Fruit fly (Drosophila melanogaster) whole organism, embryonic: Measurements from ENCODE around the gene CG3339.

ENCODE experiments used
- Atf-2 ChIP-seq: fragments of 200-800 bp; sonication (Bioruptor generic); optimal IDR thresholded peaks from 2 replicates; lab custom pipeline; 2016; ENCODE audit warnings: missing biosample characterization, missing genetic modification characterization
- B-H1 ChIP-seq: fragments of 200-800 bp; sonication (Bioruptor generic); IDR thresholded peaks from 3 replicates; pipeline ENCODE4 v1.3.6; 2022; ENCODE audit warnings: missing biosample characterization, missing genetic modification characterization
- B-H2 ChIP-seq: fragments of 200-800 bp; sonication (Bioruptor generic); optimal IDR thresholded peaks from 2 replicates; lab custom pipeline; 2018; ENCODE audit warnings: missing biosample characterization, mild to moderate bottlenecking, missing genetic modification characterization
- Bdp1 ChIP-seq: fragments of 200-800 bp; sonication (Bioruptor generic); optimal IDR thresholded peaks from 3 replicates; lab custom pipeline; 2016; ENCODE audit warnings: missing biosample characterization, missing genetic modification characterization
- CG10321 ChIP-seq: fragments of 200-800 bp; sonication (Bioruptor generic); IDR thresholded peaks from 2 replicates; pipeline ENCODE4 v1.3.6; 2022; ENCODE audit warnings: missing biosample characterization, missing genetic modification characterization
- CG11504 ChIP-seq: fragments of 200-800 bp; sonication (Bioruptor generic); optimal IDR thresholded peaks from 3 replicates; lab custom pipeline; 2019; ENCODE audit warnings: missing biosample characterization, mild to moderate bottlenecking, missing genetic modification characterization, moderate library complexity
- CG11695 ChIP-seq: fragments of 200-800 bp; sonication (Bioruptor generic); IDR thresholded peaks from 3 replicates; pipeline ENCODE4 v1.3.6; 2022; ENCODE audit warnings: missing biosample characterization, missing genetic modification characterization
- CG11723 ChIP-seq: fragments of 200-800 bp; sonication (Bioruptor generic); optimal IDR thresholded peaks from 2 replicates; lab custom pipeline; 2017; ENCODE audit warnings: missing biosample characterization, mild to moderate bottlenecking, missing genetic modification characterization
- CG12104 ChIP-seq: fragments of 200-800 bp; sonication (Bioruptor generic); optimal IDR thresholded peaks from 3 replicates; lab custom pipeline; 2016; ENCODE audit warnings: missing biosample characterization, missing genetic modification characterization
- CG12299 ChIP-seq: fragments of 200-800 bp; sonication (Bioruptor generic); optimal IDR thresholded peaks from 2 replicates; lab custom pipeline; 2018; ENCODE audit warnings: missing biosample characterization, mild to moderate bottlenecking, missing genetic modification characterization
- CG14860 ChIP-seq: fragments of 200-800 bp; sonication (Bioruptor generic); IDR thresholded peaks from 3 replicates; pipeline ENCODE4 v1.3.6; 2022; ENCODE audit warnings: missing biosample characterization, missing genetic modification characterization; ENCODE audit not compliant: partially characterized antibody
- CG15514 ChIP-seq: fragments of 200-800 bp; sonication (Bioruptor generic); optimal IDR thresholded peaks from 3 replicates; lab custom pipeline; 2017; ENCODE audit warnings: missing biosample characterization, missing genetic modification characterization, mild to moderate bottlenecking, moderate library complexity, missing genetic modification reagents
- CG1603 ChIP-seq: fragments of 200-800 bp; sonication (Bioruptor generic); optimal IDR thresholded peaks from 2 replicates; lab custom pipeline; 2019; ENCODE audit warnings: missing biosample characterization, mild to moderate bottlenecking, missing genetic modification characterization, moderate library complexity
- CG3065 ChIP-seq: fragments of 200-800 bp; sonication (Bioruptor generic); optimal IDR thresholded peaks from 2 replicates; lab custom pipeline; 2016; ENCODE audit warnings: missing biosample characterization, missing genetic modification characterization
- CG32767 ChIP-seq: fragments of 200-800 bp; sonication (Bioruptor generic); IDR thresholded peaks from 2 replicates; pipeline ENCODE4 v1.3.6; 2022; ENCODE audit warnings: missing biosample characterization, missing genetic modification characterization
- CG34422 ChIP-seq: fragments of 200-800 bp; sonication (Bioruptor generic); IDR thresholded peaks from 3 replicates; pipeline ENCODE4 v1.3.6; 2022; ENCODE audit warnings: missing biosample characterization, missing genetic modification characterization
- CG4730 ChIP-seq: fragments of 200-800 bp; sonication (Bioruptor generic); IDR thresholded peaks from 2 replicates; pipeline ENCODE4 v1.3.6; 2022; ENCODE audit warnings: missing biosample characterization, missing genetic modification characterization
- CG6683 ChIP-seq: fragments of 200-800 bp; sonication (Bioruptor generic); optimal IDR thresholded peaks from 2 replicates; lab custom pipeline; 2017; ENCODE audit warnings: missing biosample characterization, mild to moderate bottlenecking, missing genetic modification characterization, missing genetic modification reagents
- CG6689 ChIP-seq: fragments of 200-800 bp; sonication (Bioruptor generic); IDR thresholded peaks from 2 replicates; pipeline ENCODE4 v1.3.6; 2022; ENCODE audit warnings: missing biosample characterization, missing genetic modification characterization
- CG7372 ChIP-seq: fragments of 200-800 bp; sonication (Bioruptor generic); IDR thresholded peaks from 2 replicates; pipeline ENCODE4 v1.3.6; 2022; ENCODE audit warnings: missing biosample characterization, missing genetic modification characterization
- CG7963 ChIP-seq: fragments of 200-800 bp; sonication (Bioruptor generic); IDR thresholded peaks from 3 replicates; pipeline ENCODE4 v1.3.6; 2022; ENCODE audit warnings: missing biosample characterization, missing genetic modification characterization; ENCODE audit not compliant: partially characterized antibody
- CG9215 ChIP-seq: fragments of 200-800 bp; sonication (Bioruptor generic); IDR thresholded peaks from 2 replicates; pipeline ENCODE4 v1.3.6; 2022; ENCODE audit warnings: missing biosample characterization, missing genetic modification characterization
- CG9437 ChIP-seq: fragments of 200-800 bp; sonication (Bioruptor generic); optimal IDR thresholded peaks from 2 replicates; lab custom pipeline; 2018; ENCODE audit warnings: missing biosample characterization, mild to moderate bottlenecking, missing genetic modification characterization
- D ChIP-seq, 2 experiments: fragments of 200-800 bp in 1 of 2; fragments of >200 bp in 1 of 2; sonication (Bioruptor generic) in 1 of 2; optimal IDR thresholded peaks; 2 replicates in 1 of 2; 3 replicates in 1 of 2; lab custom pipeline; 2017; ENCODE audit warnings: mild to moderate bottlenecking in 1 of 2, missing biosample characterization in 1 of 2, missing genetic modification characterization in 1 of 2, missing genetic modification reagents in 1 of 2
- Doc2 ChIP-seq: fragments of 200-800 bp; sonication (Bioruptor generic); IDR thresholded peaks from 2 replicates; pipeline ENCODE4 v1.3.6; 2022; ENCODE audit warnings: missing biosample characterization, missing genetic modification characterization
- Doc3 ChIP-seq: fragments of 200-800 bp; sonication (Bioruptor generic); IDR thresholded peaks from 3 replicates; pipeline ENCODE4 v1.3.6; 2022; ENCODE audit warnings: missing biosample characterization, missing genetic modification characterization; ENCODE audit not compliant: partially characterized antibody
- Dp ChIP-seq: fragments of 200-800 bp; sonication (Bioruptor generic); optimal IDR thresholded peaks from 2 replicates; lab custom pipeline; 2018; ENCODE audit warnings: missing biosample characterization, mild to moderate bottlenecking, missing genetic modification characterization, moderate library complexity
- Elba2 ChIP-seq: fragments of 200-800 bp; sonication (Bioruptor generic); optimal IDR thresholded peaks from 3 replicates; lab custom pipeline; 2016; ENCODE audit warnings: missing biosample characterization, missing genetic modification characterization
- Ets65A ChIP-seq: fragments of 200-800 bp; sonication (Bioruptor generic); peaks from one replicate; lab custom pipeline; 2016; ENCODE audit warnings: missing biosample characterization, missing genetic modification characterization
- HHEX ChIP-seq: fragments of 200-800 bp; sonication (Bioruptor generic); optimal IDR thresholded peaks from 3 replicates; lab custom pipeline; 2017; ENCODE audit warnings: missing biosample characterization, mild to moderate bottlenecking, missing genetic modification characterization, missing genetic modification reagents
- Vsx1 ChIP-seq: fragments of 200-800 bp; sonication (Bioruptor generic); optimal IDR thresholded peaks from 2 replicates; lab custom pipeline; 2017; ENCODE audit warnings: missing biosample characterization, mild to moderate bottlenecking, missing genetic modification characterization, missing genetic modification reagents
- bowl ChIP-seq: fragments of 200-800 bp; sonication (Bioruptor generic); IDR thresholded peaks from 2 replicates; pipeline ENCODE4 v1.3.6; 2022; ENCODE audit warnings: missing biosample characterization, missing genetic modification characterization
- chif ChIP-seq, 2 experiments: fragments of 200-800 bp; sonication (Bioruptor generic); optimal IDR thresholded peaks; 3 replicates each; lab custom pipeline; 2016; ENCODE audit warnings: missing biosample characterization in 2 of 2, missing genetic modification characterization in 2 of 2
- ci ChIP-seq: fragments of 200-800 bp; sonication (Bioruptor generic); IDR thresholded peaks from 3 replicates; pipeline ENCODE4 v1.3.6; 2022; ENCODE audit warnings: missing biosample characterization, missing genetic modification characterization
- cwo ChIP-seq: fragments of 200-800 bp; sonication (Bioruptor generic); optimal IDR thresholded peaks from 3 replicates; lab custom pipeline; 2017; ENCODE audit warnings: missing biosample characterization, missing genetic modification characterization, mild to moderate bottlenecking, moderate library complexity, missing genetic modification reagents
- fd64A ChIP-seq: fragments of 200-800 bp; sonication (Bioruptor generic); optimal IDR thresholded peaks from 3 replicates; lab custom pipeline; 2018; ENCODE audit warnings: missing biosample characterization, mild to moderate bottlenecking, missing genetic modification characterization
- ham ChIP-seq: fragments of 200-800 bp; sonication (Bioruptor generic); IDR thresholded peaks from 2 replicates; pipeline ENCODE4 v1.3.6; 2022; ENCODE audit warnings: missing biosample characterization, missing genetic modification characterization
- her ChIP-seq: fragments of 200-800 bp; sonication (Bioruptor generic); optimal IDR thresholded peaks from 2 replicates; lab custom pipeline; 2016; ENCODE audit warnings: missing biosample characterization, missing genetic modification characterization
- inv ChIP-seq: fragments of 200-800 bp; sonication (Bioruptor generic); IDR thresholded peaks from 2 replicates; pipeline ENCODE4 v1.3.6; 2022; ENCODE audit warnings: missing biosample characterization, missing genetic modification characterization; ENCODE audit not compliant: partially characterized antibody
- luna ChIP-seq: fragments of 200-800 bp; sonication (Bioruptor generic); optimal IDR thresholded peaks from 2 replicates; lab custom pipeline; 2016; ENCODE audit warnings: missing biosample characterization, missing genetic modification characterization
- mld ChIP-seq: fragments of 200-800 bp; sonication (Bioruptor generic); IDR thresholded peaks from 3 replicates; pipeline ENCODE4 v1.3.6; 2022; ENCODE audit warnings: missing biosample characterization, missing genetic modification characterization; ENCODE audit not compliant: partially characterized antibody
- phol ChIP-seq: fragments of 200-800 bp; sonication (Bioruptor generic); optimal IDR thresholded peaks from 3 replicates; lab custom pipeline; 2018; ENCODE audit warnings: missing biosample characterization, mild to moderate bottlenecking, missing genetic modification characterization, moderate library complexity
- prd ChIP-seq, 3 experiments: fragments of >200 bp in 2 of 3; fragments of 200-800 bp in 1 of 3; sonication (Bioruptor generic) in 1 of 3; optimal IDR thresholded peaks in 2 of 3; IDR thresholded peaks in 1 of 3; 2 replicates in 2 of 3; 3 replicates in 1 of 3; pipeline versions ENCODE4 v1.3.6 to Lab custom; 2017 to 2022; ENCODE audit warnings: missing biosample characterization in 1 of 3, missing genetic modification characterization in 1 of 3
- pzg ChIP-seq: fragments of 200-800 bp; sonication (Bioruptor generic); optimal IDR thresholded peaks from 3 replicates; lab custom pipeline; 2018; ENCODE audit warnings: missing biosample characterization, mild to moderate bottlenecking, missing genetic modification characterization, moderate library complexity
- shn ChIP-seq: fragments of 200-800 bp; sonication (Bioruptor generic); optimal IDR thresholded peaks from 3 replicates; lab custom pipeline; 2016; ENCODE audit warnings: missing biosample characterization, missing genetic modification characterization
- sisA ChIP-seq: fragments of 200-800 bp; sonication (Bioruptor generic); IDR thresholded peaks from 2 replicates; pipeline ENCODE4 v1.3.6; 2022; ENCODE audit warnings: missing biosample characterization, missing genetic modification characterization
- tna ChIP-seq: fragments of 200-800 bp; sonication (Bioruptor generic); IDR thresholded peaks from 2 replicates; pipeline ENCODE4 v1.3.6; 2022; ENCODE audit warnings: missing biosample characterization, missing genetic modification characterization; ENCODE audit not compliant: partially characterized antibody
- yki ChIP-seq: fragments of >200 bp; optimal IDR thresholded peaks from 3 replicates; lab custom pipeline; 2018

CG3339 gene

DNA sequence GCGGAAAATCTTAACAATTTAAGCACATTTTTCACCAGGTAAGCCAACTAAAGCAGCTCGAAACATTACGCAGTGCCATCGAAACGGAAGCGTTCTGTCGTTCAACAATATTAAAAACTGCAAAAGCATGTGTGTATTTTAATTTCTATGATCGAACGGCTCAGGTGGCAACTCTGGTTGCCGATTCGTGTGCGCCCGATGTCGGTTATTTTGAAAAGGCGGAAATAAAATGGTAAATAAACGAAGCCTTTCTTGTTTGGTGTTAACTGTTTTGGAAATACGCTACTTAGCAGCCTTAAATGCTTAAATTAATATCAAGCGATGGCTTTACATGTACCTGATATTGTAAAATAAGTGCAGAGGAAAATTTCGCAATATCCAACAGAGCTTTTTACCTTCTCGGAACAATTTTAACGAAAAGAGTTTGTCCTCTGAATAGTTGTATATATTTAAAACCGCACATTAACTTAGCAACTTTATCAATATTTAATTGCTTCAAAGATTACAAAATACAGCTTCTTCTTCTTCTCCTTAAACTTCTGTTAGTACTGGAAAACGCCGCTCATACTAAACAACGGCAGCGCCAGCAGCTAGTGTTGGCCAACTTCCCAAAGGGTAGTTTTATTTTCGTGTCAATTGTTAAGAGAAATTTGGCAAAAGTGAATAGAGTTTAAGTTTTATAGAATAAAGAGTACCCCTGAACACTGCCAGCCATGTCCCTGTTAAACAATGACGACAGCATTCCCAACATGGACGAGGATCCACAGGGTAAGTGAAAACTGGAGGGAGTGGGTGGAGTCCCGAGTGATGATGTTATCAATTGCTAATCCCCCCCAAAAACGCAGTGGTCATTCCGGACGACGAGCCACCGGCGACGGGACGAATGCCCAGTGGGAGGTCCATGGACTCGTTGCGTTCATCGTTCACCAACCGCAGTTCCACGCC, 48.7 kb downstream of the CG3339 start, which contains the start of gene CG5934:
TSS of gene CG5934 (plus strand) at position 588 of the 945 bp plus-strand sequence.
- TF ChIP-seq luna (GFP tag; lab: Kevin White, UChicago) (no peak), CG4730 (GFP tag; lab: Robert Waterston, UW) (no peak), CG9215 (GFP tag; lab: Robert Waterston, UW) (no peak), pzg (GFP tag; lab: Kevin White, UChicago) (peak; percentile 59), B-H2 (peak; percentile 59), CG1603 (peak; percentile 44), Atf-2 (peak; percentile 40), CG7372 (GFP tag; lab: Robert Waterston, UW) (no peak), cwo (GFP tag; lab: Kevin White, UChicago) (no peak), Ets65A (peak; percentile 95), B-H1 (GFP tag; lab: Robert Waterston, UW) (no peak), CG7963 (GFP tag; lab: Robert Waterston, UW) (no peak), sisA (GFP tag; lab: Robert Waterston, UW) (no peak), CG11695 (GFP tag; lab: Robert Waterston, UW) (no peak), Vsx1 (no peak), CG34422 (GFP tag; lab: Robert Waterston, UW) (no peak), Dp (GFP tag; lab: Kevin White, UChicago) (peak; percentile 47), CG12299 (no peak), bowl (GFP tag; lab: Robert Waterston, UW) (no peak), chif (GFP tag; optimal IDR thresholded peaks at IDR 0.05; lab: Kevin White, UChicago) (no peak), CG9437 (GFP tag; lab: Kevin White, UChicago) (no peak), yki (lab: Kevin White, UChicago) (no peak), CG14860 (no peak), CG3065 (GFP tag; lab: Kevin White, UChicago) (no peak), CG6689 (GFP tag; lab: Robert Waterston, UW) (no peak), inv (GFP tag; lab: Robert Waterston, UW) (no peak), fd64A (no peak), Doc2 (GFP tag; lab: Robert Waterston, UW) (no peak), prd (optimal IDR thresholded peaks at IDR 0.05; lab: Kevin White, UChicago) (no peak), prd (GFP tag; IDR thresholded peaks at IDR 0.05; lab: Robert Waterston, UW) (no peak), CG10321 (GFP tag; lab: Robert Waterston, UW) (no peak), Bdp1 (GFP tag; lab: Kevin White, UChicago) (no peak), CG15514 (no peak), Doc3 (GFP tag; lab: Robert Waterston, UW) (no peak), CG12104 (no peak), D (optimal IDR thresholded peaks at IDR 0.05; lab: Kevin White, UChicago) (no peak), D (GFP tag; optimal IDR thresholded peaks at IDR 0.05; lab: Kevin White, UChicago) (no peak), mld (GFP tag; lab: Robert Waterston, UW) (no peak), shn (GFP tag; lab: Kevin White, UChicago) (peak; percentile 39), CG11723 (GFP tag; lab: Kevin White, UChicago) (no peak), CG11504 (tag; lab: Kevin White, UChicago) (no peak), tna (GFP tag; lab: Robert Waterston, UW) (no peak), CG32767 (no peak), ham (GFP tag; lab: Robert Waterston, UW) (no peak), CG6683 (GFP tag; lab: Kevin White, UChicago) (no peak), HHEX (no peak), phol (tag; lab: Kevin White, UChicago) (peak; percentile 24), her (GFP tag; lab: Kevin White, UChicago) (peak; percentile 31), ci (no peak), Elba2 (GFP tag; lab: Kevin White, UChicago) (no peak)
